Worm (Caenorhabditis elegans) whole organism, L2 larva: ENCODE data around the gene cst-2.
A peak's percentile ranks its signal among the peaks of the same experiment; 100 is the strongest.

Experiments
- C34F6.9 ChIP-seq: fragments of 150-350 bp; optimal IDR thresholded peaks from 2 replicates; lab custom pipeline; 2014; ENCODE audit warnings: missing biosample characterization, missing genetic modification characterization
- R02D3.7 ChIP-seq: fragments of 150-350 bp; optimal IDR thresholded peaks from 2 replicates; lab custom pipeline; 2014; ENCODE audit warnings: missing biosample characterization, missing genetic modification characterization
- Y55F3AM.14 ChIP-seq: fragments of 200-800 bp; sonication (Bioruptor generic); optimal IDR thresholded peaks from 2 replicates; lab custom pipeline; 2018; ENCODE audit warnings: mild to moderate bottlenecking, missing genetic modification characterization, missing compliant biosample characterization
- ZK546.5 ChIP-seq: sonication (generic microtip); optimal IDR thresholded peaks from 2 replicates; lab custom pipeline; 2017; ENCODE audit warnings: missing biosample characterization, missing genetic modification characterization
- alr-1 ChIP-seq: fragments of 150-350 bp; optimal IDR thresholded peaks from 2 replicates; lab custom pipeline; 2014; ENCODE audit warnings: missing biosample characterization, missing genetic modification characterization
- aly-2 ChIP-seq: fragments of 150-350 bp; optimal IDR thresholded peaks from 2 replicates; lab custom pipeline; 2014; ENCODE audit warnings: missing biosample characterization, missing genetic modification characterization
- ama-1 ChIP-seq: fragments of 150-350 bp; optimal IDR thresholded peaks from 2 replicates; lab custom pipeline; 2018; ENCODE audit warnings: inconsistent platforms
- blmp-1 ChIP-seq: sonication (generic microtip); optimal IDR thresholded peaks from 2 replicates; lab custom pipeline; 2017; ENCODE audit warnings: missing genetic modification characterization, mild to moderate bottlenecking, missing compliant biosample characterization, antibody characterized with exemption, moderate library complexity; ENCODE audit not compliant: insufficient read depth
- ceh-16 ChIP-seq: fragments of 150-350 bp; optimal IDR thresholded peaks from 2 replicates; lab custom pipeline; 2014; ENCODE audit warnings: missing biosample characterization, missing genetic modification characterization
- crh-2 ChIP-seq: sonication (generic microtip); optimal IDR thresholded peaks from 2 replicates; lab custom pipeline; 2017; ENCODE audit warnings: missing biosample characterization, missing genetic modification characterization
- egl-27 ChIP-seq: sonication (generic microtip); optimal IDR thresholded peaks from 3 replicates; lab custom pipeline; 2017; ENCODE audit warnings: missing biosample characterization, missing genetic modification reagents, missing genetic modification characterization
- elt-1 ChIP-seq: fragments of 150-350 bp; optimal IDR thresholded peaks from 2 replicates; lab custom pipeline; 2014; ENCODE audit warnings: missing biosample characterization, missing genetic modification characterization
- elt-3 ChIP-seq: sonication (generic microtip); optimal IDR thresholded peaks from 2 replicates; lab custom pipeline; 2017; ENCODE audit warnings: missing biosample characterization, missing genetic modification characterization
- fos-1 ChIP-seq: fragments of 150-350 bp; optimal IDR thresholded peaks from 2 replicates; lab custom pipeline; 2014; ENCODE audit warnings: missing biosample characterization, missing genetic modification characterization
- lin-11 ChIP-seq: fragments of 150-350 bp; sonication (generic microtip); optimal IDR thresholded peaks from 2 replicates; lab custom pipeline; 2014; ENCODE audit warnings: missing biosample characterization, missing genetic modification characterization, inconsistent platforms, mixed read lengths
- lin-13 ChIP-seq: fragments of 150-350 bp; optimal IDR thresholded peaks from 2 replicates; lab custom pipeline; 2014; ENCODE audit warnings: missing biosample characterization, missing genetic modification reagents, missing genetic modification characterization
- lsy-2 ChIP-seq, 2 experiments: fragments of 150-350 bp in 1 of 2; sonication (generic microtip) in 1 of 2; optimal IDR thresholded peaks; 2 replicates each; lab custom pipeline; 2014 to 2017; ENCODE audit warnings: missing biosample characterization in 2 of 2, missing genetic modification characterization in 2 of 2
- mab-5 ChIP-seq: fragments of 150-350 bp; optimal IDR thresholded peaks from 2 replicates; lab custom pipeline; 2014; ENCODE audit warnings: missing biosample characterization, missing genetic modification characterization
- mbf-1 ChIP-seq: sonication (generic microtip); optimal IDR thresholded peaks from 2 replicates; lab custom pipeline; 2017; ENCODE audit warnings: missing biosample characterization, missing genetic modification characterization
- mdl-1 ChIP-seq, 2 experiments: fragments of 150-350 bp in 1 of 2; sonication (generic microtip) in 1 of 2; optimal IDR thresholded peaks; 2 replicates each; lab custom pipeline; 2017; ENCODE audit warnings: missing biosample characterization in 2 of 2, missing genetic modification characterization in 2 of 2
- nhr-10 ChIP-seq: sonication (generic microtip); optimal IDR thresholded peaks from 2 replicates; lab custom pipeline; 2017; ENCODE audit warnings: missing biosample characterization, missing genetic modification characterization
- nhr-12 ChIP-seq: fragments of 150-350 bp; optimal IDR thresholded peaks from 2 replicates; lab custom pipeline; 2014; ENCODE audit warnings: missing biosample characterization, missing genetic modification characterization
- nhr-129 ChIP-seq: fragments of 150-350 bp; optimal IDR thresholded peaks from 2 replicates; lab custom pipeline; 2014; ENCODE audit warnings: missing biosample characterization, missing genetic modification characterization
- nhr-21 ChIP-seq: fragments of 150-350 bp; optimal IDR thresholded peaks from 2 replicates; lab custom pipeline; 2014; ENCODE audit warnings: missing biosample characterization, missing genetic modification characterization
- nhr-237 ChIP-seq: fragments of 150-350 bp; optimal IDR thresholded peaks from 2 replicates; lab custom pipeline; 2014; ENCODE audit warnings: missing biosample characterization, missing genetic modification characterization
- nhr-25 ChIP-seq: fragments of 150-350 bp; sonication (generic microtip); optimal IDR thresholded peaks from 3 replicates; lab custom pipeline; 2014; ENCODE audit warnings: missing biosample characterization, missing genetic modification characterization
- nhr-6 ChIP-seq: fragments of 150-350 bp; optimal IDR thresholded peaks from 2 replicates; lab custom pipeline; 2014; ENCODE audit warnings: missing biosample characterization, missing genetic modification characterization
- peb-1 ChIP-seq: fragments of 150-350 bp; optimal IDR thresholded peaks from 2 replicates; lab custom pipeline; 2014; ENCODE audit warnings: missing biosample characterization, missing genetic modification characterization
- sem-4 ChIP-seq: fragments of 150-350 bp; optimal IDR thresholded peaks from 2 replicates; lab custom pipeline; 2014; ENCODE audit warnings: missing biosample characterization, missing genetic modification reagents, missing genetic modification characterization
- sma-3 ChIP-seq: sonication (generic microtip); optimal IDR thresholded peaks from 2 replicates; lab custom pipeline; 2016; ENCODE audit warnings: missing genetic modification reagents, missing genetic modification characterization, missing compliant biosample characterization
- sma-9 ChIP-seq, 2 experiments: fragments of 150-350 bp in 1 of 2; sonication (generic microtip) in 1 of 2; optimal IDR thresholded peaks; 2 replicates each; lab custom pipeline; 2014 to 2016; ENCODE audit warnings: missing genetic modification characterization in 2 of 2, mild to moderate bottlenecking in 1 of 2, missing biosample characterization in 1 of 2, missing compliant biosample characterization in 1 of 2, missing genetic modification reagents in 1 of 2, moderate library complexity in 1 of 2
- snpc-4 ChIP-seq: fragments of 150-350 bp; optimal IDR thresholded peaks from 2 replicates; lab custom pipeline; 2014; ENCODE audit warnings: missing biosample characterization, missing genetic modification characterization
- unc-55 ChIP-seq: fragments of 150-350 bp; sonication (generic microtip); optimal IDR thresholded peaks from 3 replicates; lab custom pipeline; 2014; ENCODE audit warnings: missing biosample characterization, missing genetic modification reagents, missing genetic modification characterization
- zag-1 ChIP-seq: fragments of 150-350 bp; optimal IDR thresholded peaks from 2 replicates; lab custom pipeline; 2014; ENCODE audit warnings: missing biosample characterization, missing genetic modification characterization
- ztf-1 ChIP-seq: fragments of 200-800 bp; sonication (Bioruptor generic); conservative IDR thresholded peaks from 2 replicates; pipeline ENCODE4 v1.3.6; 2022; ENCODE audit warnings: missing genetic modification characterization, missing compliant biosample characterization
- ztf-4 ChIP-seq: fragments of 150-350 bp; optimal IDR thresholded peaks from 2 replicates; lab custom pipeline; 2014; ENCODE audit warnings: missing biosample characterization, missing genetic modification characterization

cst-2 gene

DNA sequence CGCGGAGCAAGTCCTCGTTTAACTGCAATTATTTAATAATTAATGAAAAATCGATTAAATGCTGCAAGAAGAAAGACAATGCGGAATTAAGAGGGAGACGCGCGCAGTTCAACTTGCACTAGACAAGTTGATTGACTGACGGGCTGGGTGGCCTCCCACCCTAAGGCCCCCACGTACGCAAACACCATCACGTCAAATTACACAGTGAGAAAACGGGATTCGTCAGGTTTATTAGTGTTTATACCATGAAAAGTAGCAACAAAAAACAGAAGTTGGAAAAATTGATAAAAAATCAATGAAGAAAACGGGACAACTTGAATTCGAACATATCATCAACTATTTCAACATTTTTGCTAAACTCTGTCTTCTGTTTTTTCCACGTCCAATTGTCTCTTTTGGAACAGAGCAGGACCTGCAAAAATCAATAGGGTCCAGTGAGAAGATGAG, 28.3 kb downstream of the cst-2 start (continued):
- TF ChIP-seq crh-2 (peak; percentile 38), egl-27 (tag; lab: Kevin White, UChicago) (no peak), zag-1 (tag; lab: Kevin White, UChicago) (no peak), elt-1 (tag; lab: Kevin White, UChicago) (no peak), ztf-4 (tag; lab: Kevin White, UChicago) (no peak), lsy-2 (tag; optimal IDR thresholded peaks at IDR 0.05; lab: Kevin White, UChicago) (no peak), nhr-12 (tag; lab: Kevin White, UChicago) (no peak), C34F6.9 (peak; percentile 51), nhr-129 (tag; lab: Kevin White, UChicago) (peak; percentile 4), blmp-1 (tag; lab: Kevin White, UChicago) (no peak), nhr-6 (tag; lab: Kevin White, UChicago) (no peak), lin-13 (GFP tag; lab: Kevin White, UChicago) (peak; percentile 8), nhr-10 (tag; lab: Kevin White, UChicago) (no peak), aly-2 (no peak), sma-3 (GFP tag; lab: Kevin White, UChicago) (no peak), mab-5 (tag; lab: Kevin White, UChicago) (no peak), unc-55 (GFP tag; lab: Kevin White, UChicago) (peak; percentile 51)

DNA sequence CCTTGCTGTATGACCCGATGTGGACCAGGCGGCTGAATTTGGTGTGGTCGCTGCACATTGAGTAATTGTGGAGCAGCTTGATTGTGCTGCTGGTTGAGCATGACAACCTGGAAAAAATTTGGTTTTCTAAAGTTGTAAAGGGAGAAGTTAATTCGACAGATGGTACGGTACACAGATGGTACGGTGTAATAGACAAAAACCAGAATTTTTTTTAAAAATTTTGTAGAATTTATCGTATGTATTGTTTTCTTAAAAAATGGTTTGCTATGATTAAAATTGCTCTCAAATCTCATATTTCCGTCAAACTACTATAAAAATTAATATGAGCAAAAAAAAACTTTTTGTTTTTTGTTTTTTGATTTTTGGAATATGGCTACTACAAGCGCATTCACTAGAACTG, 29.0 kb downstream of the cst-2 start, which contains the start of gene pqn-15:
TSS of gene pqn-15 (minus strand) at position 101 of the 400 bp plus-strand sequence.
- TF ChIP-seq alr-1 (tag; lab: Kevin White, UChicago) = no peak
- TF ChIP-seq mbf-1 (tag; lab: Kevin White, UChicago) = no peak
- TF ChIP-seq ztf-1 (GFP tag; lab: Robert Waterston, UW) = no peak
- TF ChIP-seq nhr-129 (tag; lab: Kevin White, UChicago) = no peak
- no peak for TF ChIP-seq snpc-4
- no peak for TF ChIP-seq mab-5 (tag; lab: Kevin White, UChicago)
- TF ChIP-seq ama-1 (lab: Kevin White, UChicago) = no peak
- no peak for TF ChIP-seq elt-3
- no peak for TF ChIP-seq Y55F3AM.14 (GFP tag; lab: Kevin White, UChicago)
- TF ChIP-seq sma-9 (GFP tag; optimal IDR thresholded peaks at IDR 0.05; lab: Kevin White, UChicago) = no peak
- no peak for TF ChIP-seq sma-9 (tag; optimal IDR thresholded peaks at IDR 0.05; lab: Kevin White, UChicago)
- TF ChIP-seq lin-11 (tag; lab: Kevin White, UChicago) = no peak
- TF ChIP-seq crh-2 = no peak

DNA sequence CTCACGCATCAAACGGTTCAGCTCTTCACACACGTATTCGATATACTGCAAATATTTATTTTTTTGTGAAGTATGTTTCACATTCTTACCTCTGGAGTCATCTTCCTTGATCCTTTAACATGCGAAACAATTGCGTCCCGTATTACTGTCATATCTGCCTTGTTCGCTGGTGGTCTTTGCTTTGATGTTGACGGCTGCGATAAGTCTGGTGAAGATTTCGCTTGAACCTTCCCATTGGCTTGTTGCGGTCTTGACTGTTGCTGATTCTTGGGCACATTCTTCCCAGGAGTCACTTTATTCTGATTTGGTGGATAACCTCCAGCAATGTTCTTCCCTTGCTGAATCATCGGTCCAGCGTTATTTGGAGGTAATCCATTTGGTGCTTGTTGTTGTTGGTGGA, 32.6 kb downstream of the cst-2 start:
- TF ChIP-seq fos-1 (tag; lab: Kevin White, UChicago) = no peak
- TF ChIP-seq R02D3.7 (tag; lab: Kevin White, UChicago) = no peak
- TF ChIP-seq snpc-4 = no peak
- TF ChIP-seq peb-1 = no peak
- TF ChIP-seq sma-3 (GFP tag; lab: Kevin White, UChicago) = no peak
- no peak for TF ChIP-seq ama-1 (lab: Kevin White, UChicago)
- no peak for TF ChIP-seq sem-4 (tag; lab: Kevin White, UChicago)
- no peak for TF ChIP-seq nhr-129 (tag; lab: Kevin White, UChicago)

DNA sequence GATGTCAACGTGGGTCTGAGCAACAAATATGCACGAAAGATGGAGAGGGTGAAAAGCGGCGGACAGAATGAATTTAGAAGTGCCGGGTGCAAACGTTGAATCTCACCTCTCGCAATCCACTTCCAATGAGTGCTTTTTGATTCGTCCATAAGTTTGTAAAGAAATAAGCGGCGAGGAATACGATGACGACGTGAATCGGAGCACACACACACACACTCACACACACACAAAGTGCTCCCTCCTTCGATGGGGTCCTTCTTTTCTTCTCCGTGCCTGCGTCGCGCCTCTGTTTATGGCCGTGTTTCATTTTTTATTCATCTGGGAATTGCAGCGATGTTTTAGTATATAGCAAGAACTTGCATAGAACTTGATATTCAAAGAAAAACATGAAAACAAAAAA, 38.4 kb downstream of the cst-2 start, which contains the start of gene paf-2:
TSS of gene paf-2 (minus strand) at position 290 of the 400 bp plus-strand sequence.
- TF ChIP-seq nhr-129 (tag; lab: Kevin White, UChicago) = peak; percentile 5
- peak; percentile 8 for TF ChIP-seq lin-11 (tag; lab: Kevin White, UChicago)
- no peak for TF ChIP-seq ceh-16 (tag; lab: Kevin White, UChicago)
- TF ChIP-seq unc-55 (GFP tag; lab: Kevin White, UChicago) = peak; percentile 25

DNA sequence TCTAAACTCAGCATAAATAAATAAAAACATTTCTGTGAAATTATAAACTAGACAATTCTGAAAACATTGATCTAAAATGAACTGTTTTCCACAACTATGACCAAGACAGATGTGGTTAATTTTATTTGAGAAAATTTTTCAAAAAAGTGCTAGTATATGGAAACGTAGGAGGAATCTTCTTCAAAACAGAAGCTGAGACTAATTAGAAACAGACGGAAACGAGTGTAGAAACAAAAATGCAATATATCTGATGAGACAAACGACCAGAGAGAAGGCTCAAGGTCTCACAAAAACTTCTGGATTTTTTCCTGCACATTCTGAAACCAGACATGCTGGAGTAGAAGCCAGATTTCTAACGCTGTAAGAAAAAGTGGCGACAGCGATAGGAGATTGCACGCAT, 39.9 kb downstream of the cst-2 start:
- no peak for TF ChIP-seq lin-11 (tag; lab: Kevin White, UChicago)

DNA sequence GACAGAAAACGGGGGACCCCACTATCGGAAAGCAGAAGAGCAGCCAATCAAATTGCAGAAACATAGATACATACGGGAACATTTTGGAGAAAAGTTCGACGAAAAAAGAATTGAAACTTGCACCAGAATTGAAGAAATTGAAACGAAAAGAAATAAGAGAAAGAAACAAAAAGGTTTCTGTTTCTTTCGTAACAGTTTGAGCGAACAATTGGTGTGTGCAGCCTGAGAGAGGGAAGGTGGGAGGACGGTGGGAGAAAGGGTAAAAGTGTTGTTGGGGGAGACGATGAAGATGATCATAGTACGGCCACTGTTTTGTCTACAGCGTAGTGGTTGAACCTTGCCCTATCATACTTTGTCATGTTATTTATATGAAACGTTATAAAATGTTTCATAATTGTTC, 40.9 kb downstream of the cst-2 start:
- no peak for TF ChIP-seq nhr-237 (tag; lab: Kevin White, UChicago)
- no peak for TF ChIP-seq lsy-2 (tag; optimal IDR thresholded peaks at IDR 0.05; lab: Kevin White, UChicago)
- TF ChIP-seq elt-3 = no peak
- peak; percentile 16 for TF ChIP-seq sma-9 (GFP tag; optimal IDR thresholded peaks at IDR 0.05; lab: Kevin White, UChicago)
- TF ChIP-seq sma-9 (tag; optimal IDR thresholded peaks at IDR 0.05; lab: Kevin White, UChicago) = no peak
- no peak for TF ChIP-seq nhr-25
- no peak for TF ChIP-seq ZK546.5 (tag; lab: Kevin White, UChicago)
- TF ChIP-seq lin-11 (tag; lab: Kevin White, UChicago) = no peak
- TF ChIP-seq crh-2 = no peak
- TF ChIP-seq nhr-129 (tag; lab: Kevin White, UChicago) = peak; percentile 42
- TF ChIP-seq aly-2 = no peak
- TF ChIP-seq fos-1 (tag; lab: Kevin White, UChicago) = peak; percentile 22
- no peak for TF ChIP-seq mdl-1 (tag; optimal IDR thresholded peaks at IDR 0.05; lab: Kevin White, UChicago)
- TF ChIP-seq ztf-4 (tag; lab: Kevin White, UChicago) = no peak
- TF ChIP-seq nhr-21 (tag; lab: Kevin White, UChicago) = no peak
- TF ChIP-seq ceh-16 (tag; lab: Kevin White, UChicago) = no peak
- TF ChIP-seq R02D3.7 (tag; lab: Kevin White, UChicago) = no peak
